Fruit fly (Drosophila melanogaster): Measurements from ENCODE around the gene elav.

- no peak for TF ChIP-seq insv (optimal IDR thresholded peaks at IDR 0.05)
- no peak for TF ChIP-seq psq (optimal IDR thresholded peaks at IDR 0.05)
These were observed 35.5 kb downstream of the elav start, which contains the start of the genes CG18273 and CG3156 for dm6 chrX:487517-487957.
